Fruit fly (Drosophila melanogaster): ENCODE measurements around the gene CG7460.

CG7460 gene

DNA sequence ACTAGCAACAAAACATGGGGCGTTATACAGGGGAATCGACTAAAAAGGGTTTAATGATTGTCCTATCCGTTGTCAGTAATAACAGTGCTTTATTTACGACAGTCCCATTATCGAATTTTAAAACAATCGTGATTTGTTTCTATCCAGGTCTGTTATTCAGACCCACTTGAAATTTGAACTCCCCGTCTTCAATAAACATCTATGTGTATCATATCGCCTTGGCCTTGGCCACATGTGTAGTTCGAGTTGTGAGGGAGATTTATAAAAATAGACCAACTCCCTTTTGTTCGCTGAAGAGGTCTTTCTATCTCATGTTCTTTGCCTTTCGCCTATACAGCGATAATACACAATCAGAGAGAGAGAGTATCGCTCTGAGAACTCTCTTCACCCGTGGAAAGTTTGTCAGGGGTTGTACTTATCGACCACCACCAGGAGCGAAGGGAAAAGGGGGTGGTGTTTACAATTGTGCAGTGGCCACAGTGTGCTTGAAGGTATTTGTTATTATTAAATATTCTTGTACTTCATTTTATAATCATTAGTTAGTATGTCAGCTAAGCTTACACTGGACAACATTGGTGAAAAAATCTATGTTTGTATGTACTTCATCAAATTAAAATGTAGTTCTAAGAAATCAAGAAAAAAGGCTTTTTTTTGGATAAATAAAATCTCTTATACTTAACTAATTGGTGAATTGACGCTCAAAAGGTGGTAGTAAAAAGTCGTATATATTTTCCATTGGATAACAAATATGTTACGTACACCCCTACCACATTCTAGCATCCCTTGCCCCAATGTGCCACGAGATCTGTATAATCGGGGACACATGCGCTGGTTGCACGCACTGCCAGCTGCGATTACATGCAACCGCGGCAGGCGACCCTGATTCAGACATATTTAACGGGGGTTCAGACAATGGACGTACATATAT, 17.1 kb downstream of the CG7460 start (continued):
- TF ChIP-seq CG10147 (GFP tag; optimal IDR thresholded peaks at IDR 0.05) (peak; percentile 11), psq (GFP tag; optimal IDR thresholded peaks at IDR 0.05) (peak; percentile 2), CG11456 (GFP tag; IDR thresholded peaks at IDR 0.05) (no peak), CG13287 (GFP tag; IDR thresholded peaks at IDR 0.05; ENCODE audit: partially characterized antibody) (no peak), amos (GFP tag; IDR thresholded peaks at IDR 0.05; ENCODE audit: partially characterized antibody) (no peak), CG8290 (GFP tag; optimal IDR thresholded peaks at IDR 0.05) (peak; percentile 61), CG8290 (tag; optimal IDR thresholded peaks at IDR 0.05) (peak in 1 of 2 experiments; percentile 55), Dfd (GFP tag; optimal IDR thresholded peaks at IDR 0.05) (no peak), pros (GFP tag; optimal IDR thresholded peaks at IDR 0.05) (peak; percentile 88), CG1603 (tag; optimal IDR thresholded peaks at IDR 0.05) (peak; percentile 46), CG9797 (GFP tag; optimal IDR thresholded peaks at IDR 0.05) (peak; percentile 26), HLH3B (GFP tag; IDR thresholded peaks at IDR 0.05) (peak; percentile 64), da (GFP tag; optimal IDR thresholded peaks at IDR 0.05) (peak; percentile 56), CG34224 (GFP tag; IDR thresholded peaks at IDR 0.05; ENCODE audit: partially characterized antibody) (no peak), CG10431 (GFP tag; optimal IDR thresholded peaks at IDR 0.05) (peak; percentile 80), chn (GFP tag; optimal IDR thresholded peaks at IDR 0.05) (peak; percentile 78), kay (GFP tag; optimal IDR thresholded peaks at IDR 0.05) (peak; percentile 35), Atf3 (GFP tag; optimal IDR thresholded peaks at IDR 0.05) (peak; percentile 44), CG14441 (GFP tag; IDR thresholded peaks at IDR 0.05) (peak; percentile 42; the same call in 1 of the 2 replicates), Scr (GFP tag; IDR thresholded peaks at IDR 0.05; ENCODE audit: partially characterized antibody) (no peak), zf30C (GFP tag; optimal IDR thresholded peaks at IDR 0.05) (no peak), lov (optimal IDR thresholded peaks at IDR 0.05) (no peak), lov (GFP tag; IDR thresholded peaks at IDR 0.05) (0 out of 3 replicates have a peak, but pooled peaks have one; percentile 4), Mad (GFP tag; optimal IDR thresholded peaks at IDR 0.05) (peak; percentile 45), CG15269 (tag; optimal IDR thresholded peaks at IDR 0.05) (peak; percentile 42), tll (GFP tag; optimal IDR thresholded peaks at IDR 0.05) (no peak), unc-4 (GFP tag; IDR thresholded peaks at IDR 0.05; ENCODE audit: partially characterized antibody) (no peak), CG10543 (GFP tag; optimal IDR thresholded peaks at IDR 0.05) (peak; percentile 6), CG9876 (GFP tag; optimal IDR thresholded peaks at IDR 0.05) (no peak), HHEX (GFP tag; optimal IDR thresholded peaks at IDR 0.05) (peak; percentile 69), CG13894 (tag; optimal IDR thresholded peaks at IDR 0.05) (no peak), btn (GFP tag; optimal IDR thresholded peaks at IDR 0.05) (peak; percentile 40), Fer1 (GFP tag; optimal IDR thresholded peaks at IDR 0.05) (no peak), CG3847 (GFP tag; IDR thresholded peaks at IDR 0.05) (no peak), CG13775 (GFP tag; optimal IDR thresholded peaks at IDR 0.05) (peak; percentile 86), CG16863 (GFP tag; optimal IDR thresholded peaks at IDR 0.05) (peak; percentile 67), Eip74EF (GFP tag; optimal IDR thresholded peaks at IDR 0.05) (peak in 1 of 2 experiments; percentile 72), CG6254 (GFP tag; optimal IDR thresholded peaks at IDR 0.05) (peak; percentile 89), CG3838 (GFP tag; optimal IDR thresholded peaks at IDR 0.05) (peak; percentile 38), Sox100B (GFP tag; optimal IDR thresholded peaks at IDR 0.05) (peak; percentile 91), CG12744 (GFP tag; optimal IDR thresholded peaks at IDR 0.05) (no peak), CG17912 (GFP tag; optimal IDR thresholded peaks at IDR 0.05) (no peak), kah (GFP tag; optimal IDR thresholded peaks at IDR 0.05) (peak; percentile 64), CG2129 (GFP tag; IDR thresholded peaks at IDR 0.05; ENCODE audit: partially characterized antibody) (no peak), H2.0 (GFP tag; IDR thresholded peaks at IDR 0.05) (peak; percentile 48), CG2712 (tag; optimal IDR thresholded peaks at IDR 0.05) (peak; percentile 94), Tbp (GFP tag; optimal IDR thresholded peaks at IDR 0.05) (no peak), CG7786 (GFP tag; optimal IDR thresholded peaks at IDR 0.05) (peak; percentile 15)

Measured in whole organism, embryonic.